Fruit fly (Drosophila melanogaster): ENCODE measurements around the gene AnxB10.

AnxB10 gene

dm6 chrX:20158943-20159385, 14.3 kb downstream of the AnxB10 start:
- no peak for TF ChIP-seq Dbx (GFP tag; IDR thresholded peaks at IDR 0.05)
- TF ChIP-seq CG3995 (GFP tag; optimal IDR thresholded peaks at IDR 0.05): no peak
- TF ChIP-seq CG34376 (GFP tag; optimal IDR thresholded peaks at IDR 0.05): peak; percentile 46
- TF ChIP-seq slp2 (GFP tag; optimal IDR thresholded peaks at IDR 0.05): no peak
- peak; percentile 23 for TF ChIP-seq yki (optimal IDR thresholded peaks at IDR 0.05)
- TF ChIP-seq CG18619 (GFP tag; optimal IDR thresholded peaks at IDR 0.05): no peak
- no peak for TF ChIP-seq tup (GFP tag; optimal IDR thresholded peaks at IDR 0.05)
- TF ChIP-seq sens (GFP tag): no peak
- no peak for TF ChIP-seq Fer1 (GFP tag; optimal IDR thresholded peaks at IDR 0.05)
- TF ChIP-seq Vsx1 (GFP tag; optimal IDR thresholded peaks at IDR 0.05): peak; percentile 0
- TF ChIP-seq Stat92E (GFP tag; optimal IDR thresholded peaks at IDR 0.05): peak in 1 of 3 experiments; percentile 73
- TF ChIP-seq dan (GFP tag; IDR thresholded peaks at IDR 0.05): no peak
- TF ChIP-seq sd (tag; optimal IDR thresholded peaks at IDR 0.05): peak; percentile 7
- no peak for TF ChIP-seq z (GFP tag; IDR thresholded peaks at IDR 0.05)
- peak; percentile 71 for TF ChIP-seq grn (GFP tag; optimal IDR thresholded peaks at IDR 0.05)
- no peak for TF ChIP-seq ac (GFP tag; optimal IDR thresholded peaks at IDR 0.05)
- no peak for TF ChIP-seq CG4617 (GFP tag; optimal IDR thresholded peaks at IDR 0.05; ENCODE audit: borderline replicate concordance)
- no peak for TF ChIP-seq HLH3B (GFP tag; IDR thresholded peaks at IDR 0.05)
- peak; percentile 8; the same call in 1 of the 2 replicates for TF ChIP-seq Adf1 (GFP tag; IDR thresholded peaks at IDR 0.05)
- TF ChIP-seq CG3726 (GFP tag; IDR thresholded peaks at IDR 0.05): no peak
- TF ChIP-seq HLH4C (GFP tag; IDR thresholded peaks at IDR 0.05; ENCODE audit: partially characterized antibody): no peak
- no peak for TF ChIP-seq CG1602 (GFP tag; optimal IDR thresholded peaks at IDR 0.05)
- TF ChIP-seq her (GFP tag; optimal IDR thresholded peaks at IDR 0.05): no peak
- TF ChIP-seq CG8765 (GFP tag; IDR thresholded peaks at IDR 0.05): no peak
- peak; percentile 25 for TF ChIP-seq mirr (GFP tag; optimal IDR thresholded peaks at IDR 0.05)
- TF ChIP-seq CG4820 (GFP tag; optimal IDR thresholded peaks at IDR 0.05): no peak
- peak; percentile 72; the same call in 2 of the 3 replicates for TF ChIP-seq CG34422 (GFP tag; IDR thresholded peaks at IDR 0.05)
- TF ChIP-seq nom (GFP tag; optimal IDR thresholded peaks at IDR 0.05): peak; percentile 50
- TF ChIP-seq dysf (GFP tag; IDR thresholded peaks at IDR 0.05): no peak
- TF ChIP-seq CG4404 (GFP tag; IDR thresholded peaks at IDR 0.05): no peak
- no peak for TF ChIP-seq ATbp (GFP tag; optimal IDR thresholded peaks at IDR 0.05)
- TF ChIP-seq CG7928 (GFP tag; optimal IDR thresholded peaks at IDR 0.05): no peak
- TF ChIP-seq lola (GFP tag; optimal IDR thresholded peaks at IDR 0.05): no peak
- TF ChIP-seq CG1832 (GFP tag; optimal IDR thresholded peaks at IDR 0.05): peak; percentile 94
- no peak for TF ChIP-seq Hr51 (GFP tag; optimal IDR thresholded peaks at IDR 0.05)
- peak in 1 of 2 experiments; percentile 87 for TF ChIP-seq Pdp1 (GFP tag; optimal IDR thresholded peaks at IDR 0.05)
- no peak for TF ChIP-seq Sry-β (GFP tag; optimal IDR thresholded peaks at IDR 0.05)
- peak; percentile 71 for TF ChIP-seq CG10321 (GFP tag; IDR thresholded peaks at IDR 0.05)
- TF ChIP-seq dm (GFP tag; optimal IDR thresholded peaks at IDR 0.05): no peak
- TF ChIP-seq Nf-YA (GFP tag; IDR thresholded peaks at IDR 0.05): no peak
- TF ChIP-seq Trl (optimal IDR thresholded peaks at IDR 0.05): peak; percentile 73 to 86
- no peak for TF ChIP-seq Trl (GFP tag; optimal IDR thresholded peaks at IDR 0.05)
- no peak for TF ChIP-seq Nf-YB (GFP tag; optimal IDR thresholded peaks at IDR 0.05)
- peak; percentile 79 for TF ChIP-seq CG8478 (optimal IDR thresholded peaks at IDR 0.05)
- no peak for TF ChIP-seq CG15269 (tag; optimal IDR thresholded peaks at IDR 0.05)
- peak; percentile 45 for TF ChIP-seq oc (tag; optimal IDR thresholded peaks at IDR 0.05)
- TF ChIP-seq Sox102F (GFP tag; optimal IDR thresholded peaks at IDR 0.05): no peak
- TF ChIP-seq Bteb2 (GFP tag; optimal IDR thresholded peaks at IDR 0.05): no peak
- TF ChIP-seq CG17361 (GFP tag; IDR thresholded peaks at IDR 0.05): no peak
- peak; percentile 71 for TF ChIP-seq Aef1 (GFP tag; IDR thresholded peaks at IDR 0.05)
- no peak for TF ChIP-seq emc (GFP tag; optimal IDR thresholded peaks at IDR 0.05)
- TF ChIP-seq jing (GFP tag; optimal IDR thresholded peaks at IDR 0.05): no peak

All from whole organism, embryonic.